Worm (Caenorhabditis elegans): ENCODE measurements around the gene nspd-5.

ce11 chrII:4815356-4815755, 44.8 kb downstream of the nspd-5 start:
- TF ChIP-seq ama-1 (optimal IDR thresholded peaks at IDR 0.05) = no peak
- TF ChIP-seq ama-1 (GFP tag; optimal IDR thresholded peaks at IDR 0.05) = no peak
- no peak for TF ChIP-seq ztf-28 (GFP tag; IDR thresholded peaks at IDR 0.05)
- no peak for TF ChIP-seq Y56A3A.18 (GFP tag; IDR thresholded peaks at IDR 0.05)
